Worm (Caenorhabditis elegans) whole organism, dauer: ENCODE data around the gene tbcb-1.

Source experiments
- unc-62 ChIP-seq: sonication (generic microtip); optimal IDR thresholded peaks from 2 replicates; lab custom pipeline; 2017; ENCODE audit warnings: missing biosample characterization, missing genetic modification reagents, missing genetic modification characterization

tbcb-1 gene

ce11 chrV:13627103-13627623 is 35.2 kb downstream of the tbcb-1 start, which contains the start of gene sde-2:
Gene sde-2 (plus strand): TSS chrV:13627573.
- TF ChIP-seq unc-62 (GFP tag; lab: Kevin White, UChicago), result no peak

DNA sequence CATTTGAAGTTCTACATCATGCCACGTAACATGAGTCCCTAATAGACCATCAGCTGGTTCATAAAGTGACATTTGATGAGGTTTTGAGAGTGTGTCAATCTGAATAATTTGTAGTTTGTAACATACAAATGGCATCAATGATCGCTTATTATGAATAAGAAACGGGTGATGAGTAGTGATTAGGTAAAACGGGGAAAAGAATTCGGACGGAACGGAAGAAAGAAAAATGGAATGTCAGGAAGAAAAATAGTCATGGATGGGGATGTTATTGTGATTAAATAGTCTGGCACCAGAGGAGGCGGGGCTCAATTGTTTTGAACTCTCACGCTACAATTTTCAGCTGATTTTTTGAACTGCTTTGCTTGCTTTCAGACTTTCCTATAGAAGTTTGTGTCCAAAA is 42.2 kb downstream of the tbcb-1 start, which contains the start of gene H37A05.2:
H37A05.2 (minus strand) TSS at position 101 of the 400 bp plus-strand sequence.
- TF ChIP-seq unc-62 (GFP tag; lab: Kevin White, UChicago), result no peak

ce11 chrV:13636411-13636810 is 44.5 kb downstream of the tbcb-1 start:
- TF ChIP-seq unc-62 (GFP tag; lab: Kevin White, UChicago), result no peak

DNA sequence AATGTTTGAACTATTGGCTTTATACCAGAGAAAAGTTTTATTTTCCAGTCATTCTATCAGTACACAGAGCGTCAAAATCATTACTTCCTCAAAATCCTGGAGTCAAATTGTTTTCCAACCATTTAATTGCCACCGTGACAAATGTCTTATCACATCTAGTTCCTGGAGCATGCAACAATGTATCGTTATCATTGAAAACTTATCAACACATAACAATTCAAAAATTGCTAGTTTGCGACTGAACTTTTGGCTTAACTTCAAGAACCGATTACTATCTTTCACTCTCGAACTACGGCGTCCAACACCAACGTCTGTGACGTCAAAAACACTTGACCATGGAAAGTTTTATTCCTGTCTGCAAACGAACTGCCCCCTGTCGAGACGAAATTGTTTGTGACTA is 46.1 kb downstream of the tbcb-1 start:
- no peak for TF ChIP-seq unc-62 (GFP tag; lab: Kevin White, UChicago)
